Fruit fly (Drosophila melanogaster): ENCODE measurements around the gene CG13310.
A peak's percentile ranks its signal among the peaks of the same experiment; 100 is the strongest.

CG13310 gene

DNA sequence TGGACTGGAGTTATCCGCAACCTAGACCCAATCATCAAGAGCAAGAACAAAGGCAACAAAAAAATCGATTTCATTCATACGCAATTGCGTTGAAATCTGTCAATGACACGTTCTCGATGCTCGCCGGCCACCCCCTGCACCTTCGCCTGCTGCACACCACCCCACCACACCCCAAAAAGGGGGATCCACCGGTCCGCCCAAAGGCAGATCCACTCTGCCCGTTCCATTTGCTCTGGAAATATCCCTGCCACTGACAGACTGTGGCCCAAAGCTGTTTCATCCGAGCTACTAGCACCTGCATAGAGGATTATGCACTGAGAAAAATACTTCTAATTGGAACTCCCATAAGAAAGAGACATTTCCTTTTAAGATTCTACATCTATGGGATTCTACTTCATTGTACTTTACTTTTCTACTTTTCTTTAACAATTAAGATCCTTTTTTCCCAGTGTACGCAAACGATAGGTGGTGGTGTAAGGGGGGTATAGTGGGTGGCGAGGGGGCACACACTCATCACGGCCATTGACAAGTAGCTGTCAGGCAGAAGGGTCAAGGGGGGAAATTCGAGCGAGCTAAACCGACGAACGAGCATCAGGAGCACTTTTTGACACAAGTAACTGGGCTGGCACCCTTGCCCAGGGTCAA, 23.5 kb upstream of the CG13310 start (continued):
- TF ChIP-seq CG8765 (GFP tag; IDR thresholded peaks at IDR 0.05), result peak; percentile 24; the same call in 1 of the 2 replicates
- TF ChIP-seq CG30403 (GFP tag; optimal IDR thresholded peaks at IDR 0.05), result peak; percentile 31
- no peak for TF ChIP-seq CG16779 (GFP tag; IDR thresholded peaks at IDR 0.05)
- no peak for TF ChIP-seq zen2 (GFP tag; IDR thresholded peaks at IDR 0.05; ENCODE audit: partially characterized antibody)
- TF ChIP-seq chinmo (GFP tag; IDR thresholded peaks at IDR 0.05; ENCODE audit: partially characterized antibody), result no peak
- no peak for TF ChIP-seq CG4328 (GFP tag; optimal IDR thresholded peaks at IDR 0.05)
- peak; percentile 51 for TF ChIP-seq chn (GFP tag; optimal IDR thresholded peaks at IDR 0.05)
- no peak for TF ChIP-seq rib (GFP tag; IDR thresholded peaks at IDR 0.05)
- peak; percentile 73 for TF ChIP-seq slbo (GFP tag; IDR thresholded peaks at IDR 0.05)
- peak; percentile 49 for TF ChIP-seq esg (GFP tag; conservative IDR thresholded peaks at IDR 0.05)
- TF ChIP-seq pan (optimal IDR thresholded peaks at IDR 0.05), result no peak
- peak in 1 of 2 experiments; percentile 43 for TF ChIP-seq pan (GFP tag; optimal IDR thresholded peaks at IDR 0.05 in 1 of 2, IDR thresholded peaks at IDR 0.05 in 1 of 2)
- no peak for TF ChIP-seq abd-A (tag; optimal IDR thresholded peaks at IDR 0.05)
- TF ChIP-seq twi (tag; optimal IDR thresholded peaks at IDR 0.05), result peak; percentile 11
- peak; percentile 22 for TF ChIP-seq Side (GFP tag; optimal IDR thresholded peaks at IDR 0.05)
- TF ChIP-seq CG9727 (GFP tag; optimal IDR thresholded peaks at IDR 0.05), result peak; percentile 35
- peak; percentile 36 for TF ChIP-seq onecut (GFP tag; IDR thresholded peaks at IDR 0.05)
- TF ChIP-seq ro (GFP tag; IDR thresholded peaks at IDR 0.05), result peak; percentile 35; the same call in 1 of the 2 replicates
- TF ChIP-seq ttk (GFP tag; IDR thresholded peaks at IDR 0.05), result peak; percentile 33; the same call in 1 of the 2 replicates
- TF ChIP-seq CoRest (tag; optimal IDR thresholded peaks at IDR 0.05), result peak; percentile 46
- TF ChIP-seq CG2889 (GFP tag; IDR thresholded peaks at IDR 0.05), result 0 out of 3 replicates have a peak, but pooled peaks have one; percentile 51
- TF ChIP-seq CG1529 (GFP tag; optimal IDR thresholded peaks at IDR 0.05), result peak; percentile 33
- TF ChIP-seq Sox102F (GFP tag; optimal IDR thresholded peaks at IDR 0.05), result peak; percentile 56
- TF ChIP-seq z (GFP tag; IDR thresholded peaks at IDR 0.05), result peak; percentile 43; the same call in 1 of the 3 replicates
- TF ChIP-seq CG12071 (GFP tag; optimal IDR thresholded peaks at IDR 0.05), result no peak
- peak; percentile 41 for TF ChIP-seq CG17385 (GFP tag; optimal IDR thresholded peaks at IDR 0.05)
- TF ChIP-seq sens (GFP tag), result peak; percentile 87
- no peak for TF ChIP-seq CG8478 (optimal IDR thresholded peaks at IDR 0.05)
- peak; percentile 30 for TF ChIP-seq CG1792 (GFP tag; optimal IDR thresholded peaks at IDR 0.05)
- TF ChIP-seq D19B (GFP tag; optimal IDR thresholded peaks at IDR 0.05), result no peak
- TF ChIP-seq CG7357 (GFP tag; IDR thresholded peaks at IDR 0.05), result peak; percentile 39; the same call in 1 of the 3 replicates
- TF ChIP-seq oc (tag; optimal IDR thresholded peaks at IDR 0.05), result peak; percentile 15
- peak; percentile 47; the same call in 1 of the 2 replicates for TF ChIP-seq sim (GFP tag; IDR thresholded peaks at IDR 0.05)
- TF ChIP-seq ab (GFP tag; optimal IDR thresholded peaks at IDR 0.05), result no peak
- peak; percentile 60; the same call in 2 of the 3 replicates for TF ChIP-seq ci (GFP tag; IDR thresholded peaks at IDR 0.05)
- peak; percentile 29 for TF ChIP-seq CG30431 (GFP tag; optimal IDR thresholded peaks at IDR 0.05)
- no peak for TF ChIP-seq pho (GFP tag; optimal IDR thresholded peaks at IDR 0.05)
- TF ChIP-seq CG4424 (GFP tag; optimal IDR thresholded peaks at IDR 0.05), result peak; percentile 31
- TF ChIP-seq dmrt99B (tag; optimal IDR thresholded peaks at IDR 0.05), result peak; percentile 75
- TF ChIP-seq CG3407 (GFP tag; optimal IDR thresholded peaks at IDR 0.05), result peak; percentile 3
- no peak for TF ChIP-seq prd (optimal IDR thresholded peaks at IDR 0.05)
- TF ChIP-seq prd (GFP tag; IDR thresholded peaks at IDR 0.05), result peak; percentile 58
- TF ChIP-seq CG12659 (GFP tag; optimal IDR thresholded peaks at IDR 0.05), result peak; percentile 38
- TF ChIP-seq chm (GFP tag; IDR thresholded peaks at IDR 0.05), result no peak
- TF ChIP-seq dan (GFP tag; IDR thresholded peaks at IDR 0.05), result no peak
- TF ChIP-seq CG17612 (GFP tag; IDR thresholded peaks at IDR 0.05), result 0 out of 2 replicates have a peak, but pooled peaks have one; percentile 27
- no peak for TF ChIP-seq CG17802 (tag; optimal IDR thresholded peaks at IDR 0.05)
- TF ChIP-seq hkb (optimal IDR thresholded peaks at IDR 0.05), result no peak
- peak; percentile 32; the same call in 1 of the 2 replicates for TF ChIP-seq hkb (GFP tag; IDR thresholded peaks at IDR 0.05)
- no peak for TF ChIP-seq CG8290 (GFP tag; optimal IDR thresholded peaks at IDR 0.05)
- TF ChIP-seq CG8290 (tag; optimal IDR thresholded peaks at IDR 0.05), result peak in 1 of 2 experiments; percentile 46
- peak; percentile 16 for TF ChIP-seq CG8944 (GFP tag; optimal IDR thresholded peaks at IDR 0.05)

All from whole organism, embryonic.